Fruit fly (Drosophila melanogaster) whole organism, embryonic: ENCODE measurements around the gene Sec5.

ENCODE experiments used
- Ada2b ChIP-seq: fragments of 200-800 bp; sonication (Bioruptor generic); IDR thresholded peaks from 2 replicates; pipeline ENCODE4 v1.3.6; 2022; ENCODE audit warnings: missing biosample characterization, missing genetic modification characterization
- Aef1 ChIP-seq: fragments of 200-800 bp; sonication (Bioruptor generic); IDR thresholded peaks from 3 replicates; pipeline ENCODE4 v1.3.6; 2022; ENCODE audit warnings: missing biosample characterization, missing genetic modification characterization
- Atf-2 ChIP-seq: fragments of 200-800 bp; sonication (Bioruptor generic); optimal IDR thresholded peaks from 2 replicates; lab custom pipeline; 2016; ENCODE audit warnings: missing biosample characterization, missing genetic modification characterization
- Atf6 ChIP-seq: fragments of 200-800 bp; sonication (Bioruptor generic); IDR thresholded peaks from 2 replicates; pipeline ENCODE4 v1.3.6; 2022; ENCODE audit warnings: missing biosample characterization, missing genetic modification characterization
- CG10979 ChIP-seq: fragments of 200-800 bp; sonication (Bioruptor generic); optimal IDR thresholded peaks from 2 replicates; lab custom pipeline; 2018; ENCODE audit warnings: missing biosample characterization, mild to moderate bottlenecking, missing genetic modification characterization, moderate library complexity
- CG11504 ChIP-seq: fragments of 200-800 bp; sonication (Bioruptor generic); optimal IDR thresholded peaks from 3 replicates; lab custom pipeline; 2019; ENCODE audit warnings: missing biosample characterization, mild to moderate bottlenecking, missing genetic modification characterization, moderate library complexity
- CG11695 ChIP-seq: fragments of 200-800 bp; sonication (Bioruptor generic); IDR thresholded peaks from 3 replicates; pipeline ENCODE4 v1.3.6; 2022; ENCODE audit warnings: missing biosample characterization, missing genetic modification characterization
- CG12769 ChIP-seq: fragments of 200-800 bp; sonication (Bioruptor generic); optimal IDR thresholded peaks from 2 replicates; lab custom pipeline; 2019; ENCODE audit warnings: missing biosample characterization, mild to moderate bottlenecking, missing genetic modification characterization, moderate library complexity
- CG13424 ChIP-seq: fragments of 200-800 bp; sonication (Bioruptor generic); optimal IDR thresholded peaks from 2 replicates; lab custom pipeline; 2019; ENCODE audit warnings: missing biosample characterization, mild to moderate bottlenecking, missing genetic modification characterization, moderate library complexity
- CG16813 ChIP-seq: fragments of 200-800 bp; sonication (Bioruptor generic); IDR thresholded peaks from 3 replicates; pipeline ENCODE4 v1.3.6; 2022; ENCODE audit warnings: missing biosample characterization, missing genetic modification characterization; ENCODE audit not compliant: partially characterized antibody
- CG17829 ChIP-seq: fragments of 200-800 bp; optimal IDR thresholded peaks from 2 replicates; lab custom pipeline; 2019; ENCODE audit warnings: missing biosample characterization, mild to moderate bottlenecking, missing genetic modification characterization, moderate library complexity
- CG1832 ChIP-seq: fragments of 200-800 bp; sonication (Bioruptor generic); optimal IDR thresholded peaks from 2 replicates; lab custom pipeline; 2017; ENCODE audit warnings: missing biosample characterization, mild to moderate bottlenecking, missing genetic modification characterization, inconsistent platforms
- CG2120 ChIP-seq: fragments of 200-800 bp; sonication (Bioruptor generic); optimal IDR thresholded peaks from 3 replicates; lab custom pipeline; 2016; ENCODE audit warnings: missing biosample characterization, missing genetic modification characterization
- CG31441 ChIP-seq: fragments of 200-800 bp; sonication (Bioruptor generic); IDR thresholded peaks from 2 replicates; pipeline ENCODE4 v1.3.6; 2022; ENCODE audit warnings: missing biosample characterization, missing genetic modification characterization
- CG34422 ChIP-seq: fragments of 200-800 bp; sonication (Bioruptor generic); IDR thresholded peaks from 3 replicates; pipeline ENCODE4 v1.3.6; 2022; ENCODE audit warnings: missing biosample characterization, missing genetic modification characterization
- CG3847 ChIP-seq: fragments of 200-800 bp; sonication (Bioruptor generic); IDR thresholded peaks from 2 replicates; pipeline ENCODE4 v1.3.6; 2022; ENCODE audit warnings: missing biosample characterization, missing genetic modification characterization
- CG4730 ChIP-seq: fragments of 200-800 bp; sonication (Bioruptor generic); IDR thresholded peaks from 2 replicates; pipeline ENCODE4 v1.3.6; 2022; ENCODE audit warnings: missing biosample characterization, missing genetic modification characterization
- CG5953 ChIP-seq: fragments of 200-800 bp; sonication (Bioruptor generic); IDR thresholded peaks from 2 replicates; pipeline ENCODE4 v1.3.6; 2022; ENCODE audit warnings: missing biosample characterization, missing genetic modification characterization
- CG6765 ChIP-seq: fragments of 200-800 bp; sonication (Bioruptor generic); optimal IDR thresholded peaks from 3 replicates; lab custom pipeline; 2017; ENCODE audit warnings: missing biosample characterization, mild to moderate bottlenecking, missing genetic modification characterization
- CG6813 ChIP-seq: fragments of 200-800 bp; sonication (Bioruptor generic); optimal IDR thresholded peaks from 2 replicates; lab custom pipeline; 2017; ENCODE audit warnings: missing biosample characterization, missing genetic modification characterization, mild to moderate bottlenecking, moderate library complexity, missing genetic modification reagents
- CG7357 ChIP-seq: fragments of 200-800 bp; sonication (Bioruptor generic); IDR thresholded peaks from 3 replicates; pipeline ENCODE4 v1.3.6; 2022; ENCODE audit warnings: missing biosample characterization, missing genetic modification characterization
- CG7839 ChIP-seq: fragments of 200-800 bp; sonication (Bioruptor generic); optimal IDR thresholded peaks from 3 replicates; lab custom pipeline; 2018; ENCODE audit warnings: missing biosample characterization, mild to moderate bottlenecking, missing genetic modification characterization, moderate library complexity
- CG7963 ChIP-seq: fragments of 200-800 bp; sonication (Bioruptor generic); IDR thresholded peaks from 3 replicates; pipeline ENCODE4 v1.3.6; 2022; ENCODE audit warnings: missing biosample characterization, missing genetic modification characterization; ENCODE audit not compliant: partially characterized antibody
- CG8089 ChIP-seq: fragments of 200-800 bp; sonication (Bioruptor generic); optimal IDR thresholded peaks from 3 replicates; lab custom pipeline; 2016; ENCODE audit warnings: missing biosample characterization, missing genetic modification characterization
- CoRest ChIP-seq: fragments of 200-800 bp; sonication (Bioruptor generic); optimal IDR thresholded peaks from 3 replicates; lab custom pipeline; 2018; ENCODE audit warnings: missing biosample characterization, mild to moderate bottlenecking, missing genetic modification characterization, moderate library complexity
- ERR ChIP-seq: fragments of 200-800 bp; sonication (Bioruptor generic); optimal IDR thresholded peaks from 2 replicates; lab custom pipeline; 2016; ENCODE audit warnings: missing biosample characterization, missing genetic modification characterization
- HLH3B ChIP-seq: fragments of 200-800 bp; sonication (Bioruptor generic); IDR thresholded peaks from 2 replicates; pipeline ENCODE4 v1.3.6; 2022; ENCODE audit warnings: missing biosample characterization, missing genetic modification characterization
- Hr51 ChIP-seq, 2 experiments: fragments of 200-800 bp; sonication (Bioruptor generic); optimal IDR thresholded peaks; 2 replicates in 1 of 2; 3 replicates in 1 of 2; lab custom pipeline; 2016 to 2018; ENCODE audit warnings: missing biosample characterization in 2 of 2, missing genetic modification characterization in 2 of 2, mild to moderate bottlenecking in 1 of 2, moderate library complexity in 1 of 2
- Med ChIP-seq: fragments of 200-800 bp; sonication (Bioruptor generic); peaks from one replicate; lab custom pipeline; 2016; ENCODE audit warnings: missing biosample characterization, missing genetic modification characterization, mild to moderate bottlenecking, inconsistent platforms, moderate library complexity
- Pdp1 ChIP-seq, 2 experiments: fragments of 200-800 bp; sonication (Bioruptor generic); optimal IDR thresholded peaks; 3 replicates each; lab custom pipeline; 2016; ENCODE audit warnings: missing biosample characterization in 2 of 2, missing genetic modification characterization in 2 of 2, mild to moderate bottlenecking in 1 of 2, moderate library complexity in 1 of 2
- Ptx1 ChIP-seq: fragments of 200-800 bp; sonication (Bioruptor generic); IDR thresholded peaks from 2 replicates; pipeline ENCODE4 v1.3.6; 2022; ENCODE audit warnings: missing biosample characterization, missing genetic modification characterization
- Rfx ChIP-seq: fragments of 200-800 bp; sonication (Bioruptor generic); IDR thresholded peaks from 2 replicates; pipeline ENCODE4 v1.3.6; 2022; ENCODE audit warnings: missing biosample characterization, missing genetic modification characterization
- Vsx1 ChIP-seq: fragments of 200-800 bp; sonication (Bioruptor generic); optimal IDR thresholded peaks from 2 replicates; lab custom pipeline; 2017; ENCODE audit warnings: missing biosample characterization, mild to moderate bottlenecking, missing genetic modification characterization, missing genetic modification reagents
- chinmo ChIP-seq: fragments of 200-800 bp; sonication (Bioruptor generic); IDR thresholded peaks from 4 replicates; pipeline ENCODE4 v1.3.6; 2022; ENCODE audit warnings: missing biosample characterization, missing genetic modification characterization; ENCODE audit not compliant: partially characterized antibody
- dysf ChIP-seq: fragments of 200-800 bp; sonication (Bioruptor generic); IDR thresholded peaks from 3 replicates; pipeline ENCODE4 v1.3.6; 2022; ENCODE audit warnings: missing biosample characterization, missing genetic modification characterization
- gem ChIP-seq: fragments of 200-800 bp; sonication (Bioruptor generic); optimal IDR thresholded peaks from 2 replicates; lab custom pipeline; 2019; ENCODE audit warnings: missing biosample characterization, mild to moderate bottlenecking, missing genetic modification characterization, moderate library complexity
- grau ChIP-seq: fragments of 200-800 bp; optimal IDR thresholded peaks from 3 replicates; lab custom pipeline; 2019; ENCODE audit warnings: missing biosample characterization, mild to moderate bottlenecking, missing genetic modification characterization, moderate library complexity
- gro ChIP-seq: fragments of 200-800 bp; sonication (Bioruptor generic); optimal IDR thresholded peaks from 2 replicates; lab custom pipeline; 2016; ENCODE audit warnings: missing biosample characterization, missing genetic modification characterization
- hkb ChIP-seq, 2 experiments: fragments of 200-800 bp in 1 of 2; fragments of >200 bp in 1 of 2; sonication (Bioruptor generic) in 1 of 2; IDR thresholded peaks in 1 of 2; optimal IDR thresholded peaks in 1 of 2; 2 replicates each; pipeline versions ENCODE4 v1.3.6 to Lab custom; 2017 to 2022; ENCODE audit warnings: missing biosample characterization in 1 of 2, missing genetic modification characterization in 1 of 2
- lilli ChIP-seq: fragments of 200-800 bp; sonication (Bioruptor generic); optimal IDR thresholded peaks from 3 replicates; lab custom pipeline; 2016; ENCODE audit warnings: missing biosample characterization, missing genetic modification characterization
- lmd ChIP-seq: fragments of 200-800 bp; sonication (Bioruptor generic); IDR thresholded peaks from 2 replicates; pipeline ENCODE4 v1.3.6; 2022; ENCODE audit warnings: missing biosample characterization, missing genetic modification characterization
- row ChIP-seq: fragments of 200-800 bp; sonication (Bioruptor generic); IDR thresholded peaks from 3 replicates; pipeline ENCODE4 v1.3.6; 2022; ENCODE audit warnings: missing biosample characterization, missing genetic modification characterization
- sens ChIP-seq: fragments of 200-800 bp; sonication (Bioruptor generic); peaks from one replicate; lab custom pipeline; 2016; ENCODE audit warnings: missing biosample characterization, missing genetic modification characterization
- seq ChIP-seq: fragments of 200-800 bp; sonication (Bioruptor generic); IDR thresholded peaks from 2 replicates; pipeline ENCODE4 v1.3.6; 2022; ENCODE audit warnings: missing biosample characterization, missing genetic modification characterization
- so ChIP-seq: fragments of 200-800 bp; sonication (Bioruptor generic); IDR thresholded peaks from 3 replicates; pipeline ENCODE4 v1.3.6; 2022; ENCODE audit warnings: missing biosample characterization, missing genetic modification characterization
- sr ChIP-seq: fragments of 200-800 bp; sonication (Bioruptor generic); IDR thresholded peaks from 3 replicates; pipeline ENCODE4 v1.3.6; 2022; ENCODE audit warnings: missing biosample characterization, missing genetic modification characterization
- tin ChIP-seq: fragments of 200-800 bp; sonication (Bioruptor generic); optimal IDR thresholded peaks from 3 replicates; lab custom pipeline; 2016; ENCODE audit warnings: missing biosample characterization, missing genetic modification characterization
- toy ChIP-seq: fragments of 200-800 bp; sonication (Bioruptor generic); IDR thresholded peaks from 2 replicates; pipeline ENCODE4 v1.3.6; 2022; ENCODE audit warnings: missing biosample characterization, missing genetic modification characterization

Gene Sec5

DNA sequence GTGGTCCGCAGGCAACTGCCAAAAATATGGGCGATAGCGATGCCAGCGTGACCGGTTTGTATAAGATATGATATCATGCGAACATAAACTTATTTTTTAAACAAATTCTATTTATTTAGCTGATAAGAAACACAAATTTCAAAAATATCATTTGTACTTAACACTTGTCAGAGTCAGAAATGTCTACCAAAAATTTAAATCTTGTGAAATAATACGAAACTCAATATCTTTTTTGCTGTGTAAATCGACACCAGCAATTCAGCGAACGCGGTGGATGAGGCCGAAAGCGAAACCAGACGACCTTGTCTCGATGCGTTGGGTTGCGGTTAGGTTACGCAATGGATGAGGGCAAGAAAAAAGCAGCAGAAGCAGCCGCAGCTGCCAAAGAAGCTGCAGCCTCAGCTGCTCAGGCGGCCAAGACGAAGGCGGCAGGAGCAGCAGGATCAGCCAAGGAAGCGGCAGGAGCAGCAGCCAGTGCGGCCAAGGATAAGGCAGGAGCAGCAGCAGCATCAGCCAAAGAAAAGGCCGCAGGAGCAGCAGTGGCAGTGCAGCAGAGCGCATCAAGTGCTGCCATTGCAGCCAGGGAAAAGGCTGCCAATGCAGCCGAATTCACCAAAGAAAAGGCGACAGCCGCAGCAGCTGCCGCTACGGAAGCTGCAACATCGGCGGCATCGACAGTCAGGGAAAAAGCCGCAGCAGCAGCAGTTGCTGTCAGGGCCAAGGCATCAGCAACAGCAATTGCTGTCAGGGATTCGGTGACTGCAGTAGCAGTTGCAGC, 40.4 kb upstream of the Sec5 start, which contains the start of gene CG31952:
CG31952 (plus strand) TSS at position 167 of the 778 bp plus-strand sequence.
- 0 out of 2 replicates have a peak, but pooled peaks have one; percentile 14 for TF ChIP-seq seq (GFP tag; lab: Robert Waterston, UW)
- peak; percentile 20 for TF ChIP-seq CG12769
- TF ChIP-seq Vsx1 (GFP tag; lab: Kevin White, UChicago): no peak
- peak; percentile 28 for TF ChIP-seq sens (GFP tag; lab: Kevin White, UChicago)
- TF ChIP-seq dysf (GFP tag; lab: Robert Waterston, UW): 0 out of 3 replicates have a peak, but pooled peaks have one; percentile 7
- peak; percentile 33; the same call in 1 of the 2 replicates for TF ChIP-seq Atf6
- peak; percentile 1 for TF ChIP-seq gro (GFP tag; lab: Kevin White, UChicago)
- peak; percentile 43 for TF ChIP-seq CG11504
- no peak for TF ChIP-seq tin (GFP tag; lab: Kevin White, UChicago)
- no peak for TF ChIP-seq hkb (optimal IDR thresholded peaks at IDR 0.05; lab: Kevin White, UChicago)
- TF ChIP-seq hkb (GFP tag; IDR thresholded peaks at IDR 0.05; lab: Robert Waterston, UW): peak; percentile 50
- peak; percentile 67 for TF ChIP-seq Med (GFP tag; lab: Kevin White, UChicago)
- TF ChIP-seq CG11695 (GFP tag; lab: Robert Waterston, UW): peak; percentile 55; the same call in 2 of the 3 replicates
- no peak for TF ChIP-seq CG34422 (GFP tag; lab: Robert Waterston, UW)
- TF ChIP-seq sr: no peak
- TF ChIP-seq CG13424 (tag; lab: Kevin White, UChicago): no peak
- peak; percentile 33 for TF ChIP-seq CG2120 (GFP tag; lab: Kevin White, UChicago)
- no peak for TF ChIP-seq CG16813 (GFP tag; lab: Robert Waterston, UW)
- 0 out of 2 replicates have a peak, but pooled peaks have one; percentile 5 for TF ChIP-seq CG5953
- no peak for TF ChIP-seq CG6813
- peak in 1 of 2 experiments; percentile 33 for TF ChIP-seq Hr51 (GFP tag; optimal IDR thresholded peaks at IDR 0.05; lab: Kevin White, UChicago)
- TF ChIP-seq CG17829 (tag; lab: Kevin White, UChicago): no peak
- peak; percentile 32 for TF ChIP-seq CG7839
- TF ChIP-seq ERR (GFP tag; lab: Kevin White, UChicago): no peak
- TF ChIP-seq Aef1: peak; percentile 49; the same call in 2 of the 3 replicates
- no peak for TF ChIP-seq CG1832 (GFP tag; lab: Kevin White, UChicago)
- TF ChIP-seq gem: peak; percentile 21
- TF ChIP-seq so (GFP tag; lab: Robert Waterston, UW): peak; percentile 59; the same call in 1 of the 3 replicates
- TF ChIP-seq Ada2b: 0 out of 2 replicates have a peak, but pooled peaks have one; percentile 18
- TF ChIP-seq Pdp1 (GFP tag; optimal IDR thresholded peaks at IDR 0.05; lab: Kevin White, UChicago): peak in 1 of 2 experiments; percentile 42
- peak; percentile 66; the same call in 2 of the 4 replicates for TF ChIP-seq chinmo (GFP tag; lab: Robert Waterston, UW)
- peak; percentile 32 for TF ChIP-seq lilli (GFP tag; lab: Kevin White, UChicago)
- TF ChIP-seq CG4730 (GFP tag; lab: Robert Waterston, UW): no peak
- peak; percentile 37 for TF ChIP-seq grau (tag; lab: Kevin White, UChicago)
- no peak for TF ChIP-seq Atf-2 (GFP tag; lab: Kevin White, UChicago)
- TF ChIP-seq CG7963 (GFP tag; lab: Robert Waterston, UW): no peak
- 0 out of 2 replicates have a peak, but pooled peaks have one; percentile 10 for TF ChIP-seq Rfx (GFP tag; lab: Robert Waterston, UW)
- TF ChIP-seq CG31441 (GFP tag; lab: Robert Waterston, UW): no peak
- TF ChIP-seq CG6765 (GFP tag; lab: Kevin White, UChicago): no peak
- 0 out of 2 replicates have a peak, but pooled peaks have one; percentile 11 for TF ChIP-seq Ptx1 (GFP tag; lab: Robert Waterston, UW)
- TF ChIP-seq CG3847 (GFP tag; lab: Robert Waterston, UW): peak; percentile 38; the same call in 1 of the 2 replicates
- TF ChIP-seq lmd (GFP tag; lab: Robert Waterston, UW): 0 out of 2 replicates have a peak, but pooled peaks have one; percentile 6
- TF ChIP-seq CG7357 (GFP tag; lab: Robert Waterston, UW): no peak
- TF ChIP-seq CG10979: no peak
- TF ChIP-seq row: no peak
- TF ChIP-seq toy (GFP tag; lab: Robert Waterston, UW): no peak
- no peak for TF ChIP-seq CG8089 (GFP tag; lab: Kevin White, UChicago)
- TF ChIP-seq CoRest: peak; percentile 17
- no peak for TF ChIP-seq HLH3B
